Worm (Caenorhabditis elegans): Measurements from ENCODE around the gene F37C12.18.

F37C12.18 gene

DNA sequence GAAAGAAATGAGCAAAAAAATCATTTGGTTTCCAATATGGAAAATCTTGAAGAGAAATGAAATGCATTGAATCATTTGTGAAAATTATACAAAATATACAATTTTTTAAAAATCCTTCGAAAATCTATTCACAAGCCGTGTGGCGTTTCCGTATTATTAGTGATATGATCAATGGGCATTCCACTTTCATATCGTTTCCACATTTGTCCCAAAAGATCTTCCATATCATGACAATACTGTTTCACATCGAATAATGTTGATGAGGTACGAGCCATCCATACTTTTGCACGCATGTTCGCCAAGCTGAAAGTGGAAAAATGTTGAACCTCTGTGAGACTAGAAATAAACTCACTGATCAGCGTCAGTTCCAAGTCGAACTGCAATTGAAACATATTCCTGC, 48.9 kb downstream of the F37C12.18 start:
- TF ChIP-seq cnd-1 (tag; optimal IDR thresholded peaks at IDR 0.05) (no peak), flh-1 (GFP tag; optimal IDR thresholded peaks at IDR 0.05) (no peak), ztf-11 (tag; optimal IDR thresholded peaks at IDR 0.05) (no peak), lin-13 (tag; optimal IDR thresholded peaks at IDR 0.05) (no peak), nhr-2 (tag; optimal IDR thresholded peaks at IDR 0.05) (no peak), pha-4 (tag; optimal IDR thresholded peaks at IDR 0.05) (no peak)

DNA sequence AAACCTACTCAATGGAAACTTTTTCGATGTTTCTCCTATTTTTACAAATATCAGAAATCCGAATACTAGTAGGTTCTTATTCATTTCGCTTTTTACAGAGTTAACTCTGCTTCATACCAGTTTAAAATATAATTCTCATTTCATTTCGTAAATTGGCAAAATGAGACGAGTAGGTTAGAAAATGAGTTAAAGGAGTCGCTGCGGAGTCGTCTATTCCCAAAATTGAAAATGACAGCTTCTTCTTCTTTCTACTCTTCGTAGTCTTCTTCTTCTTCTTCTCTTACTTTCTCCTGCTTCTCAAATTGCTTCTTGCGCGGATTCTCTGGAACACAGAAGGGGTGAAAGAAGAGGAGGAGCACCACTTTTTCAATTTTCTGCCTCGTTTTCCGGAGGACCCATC, 50.5 kb downstream of the F37C12.18 start, which contains the start of gene glr-2:
Gene glr-2 (minus strand): TSS at position 211 of the 400 bp plus-strand sequence.
- TF ChIP-seq ham-2 (GFP tag; optimal IDR thresholded peaks at IDR 0.05) (no peak), ces-1 (GFP tag; optimal IDR thresholded peaks at IDR 0.05) (peak; percentile 72)
